Worm (Caenorhabditis elegans): Measurements from ENCODE around the gene C04E6.12.

DNA sequence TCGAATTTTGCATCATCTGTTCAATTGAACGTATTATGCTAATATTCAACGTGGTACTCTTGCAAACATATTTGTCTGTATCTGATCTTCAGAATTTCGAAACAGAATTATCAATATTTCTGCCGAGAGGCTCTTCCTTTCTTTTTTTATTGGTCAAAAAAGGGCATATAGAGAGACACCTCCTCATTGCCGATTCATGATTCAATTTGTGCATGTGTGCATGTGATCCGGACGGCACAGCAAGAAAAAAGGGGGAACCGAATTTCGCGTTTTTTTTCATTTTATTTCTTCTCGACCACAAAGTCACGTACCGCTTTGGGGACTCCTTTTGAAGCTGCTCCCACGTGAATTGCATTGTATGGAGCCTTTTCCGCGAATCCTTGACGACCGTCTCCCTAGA is 41.7 kb upstream of the C04E6.12 start, which contains the start of gene mcp-1:
- TF ChIP-seq ama-1 (optimal IDR thresholded peaks at IDR 0.05) (no peak), hmbx-1 (tag; optimal IDR thresholded peaks at IDR 0.05) (no peak), F13C5.2 (tag; optimal IDR thresholded peaks at IDR 0.05) (no peak), sea-1 (GFP tag; conservative IDR thresholded peaks at IDR 0.05) (no peak), tbx-37 (GFP tag; conservative IDR thresholded peaks at IDR 0.05) (no peak), flt-1 (GFP tag; IDR thresholded peaks at IDR 0.05) (no peak)
